Worm (Caenorhabditis elegans): Measurements from ENCODE around the gene R102.2.

- TF ChIP-seq fkh-10 (GFP tag; optimal IDR thresholded peaks at IDR 0.05) (no peak), F44E2.7 (GFP tag; IDR thresholded peaks at IDR 0.05) (no peak), lin-15B (tag; optimal IDR thresholded peaks at IDR 0.05) (no peak), dmd-9 (GFP tag; IDR thresholded peaks at IDR 0.05) (0 out of 2 replicates have a peak, but pooled peaks have one; percentile 31), zag-1 (tag; optimal IDR thresholded peaks at IDR 0.05) (no peak), ZK337.2 (GFP tag; IDR thresholded peaks at IDR 0.05) (no peak), egl-27 (tag; optimal IDR thresholded peaks at IDR 0.05) (no peak)
These were observed 9.9 kb downstream of the R102.2 start, which contains the start of gene allo-1 for ce11 chrIV:10697022-10697979.

Measured in whole organism, L4 larva.